Fruit fly (Drosophila melanogaster) S2 (cell line): ENCODE measurements around the gene Nepl18.

ENCODE experiments used
- CG8478 ChIP-seq: fragments of >200 bp; optimal IDR thresholded peaks from 2 replicates; lab custom pipeline; 2018
- CTCF ChIP-seq, 2 experiments: fragments of >200 bp; optimal IDR thresholded peaks; 2 replicates each; lab custom pipeline; 2018

- TF ChIP-seq CG8478 (no peak), CTCF (optimal IDR thresholded peaks at IDR 0.05; lab: Kevin White, UChicago) (no peak)
Observed at dm6 chr3R:28843776-28844610, 31.4 kb upstream of the Nepl18 start.
